Fruit fly (Drosophila melanogaster) whole organism, embryonic: ENCODE results near the gene CG34116.

Source experiments
- Aef1 ChIP-seq: fragments of 200-800 bp; sonication (Bioruptor generic); IDR thresholded peaks from 3 replicates; pipeline ENCODE4 v1.3.6; 2022; ENCODE audit warnings: missing biosample characterization, missing genetic modification characterization
- B-H1 ChIP-seq: fragments of 200-800 bp; sonication (Bioruptor generic); IDR thresholded peaks from 3 replicates; pipeline ENCODE4 v1.3.6; 2022; ENCODE audit warnings: missing biosample characterization, missing genetic modification characterization
- Bdp1 ChIP-seq: fragments of 200-800 bp; sonication (Bioruptor generic); optimal IDR thresholded peaks from 3 replicates; lab custom pipeline; 2016; ENCODE audit warnings: missing biosample characterization, missing genetic modification characterization
- Blimp-1 ChIP-seq: fragments of 200-800 bp; sonication (Bioruptor generic); optimal IDR thresholded peaks from 3 replicates; lab custom pipeline; 2018; ENCODE audit warnings: missing biosample characterization, missing genetic modification characterization, mild to moderate bottlenecking, moderate library complexity, missing genetic modification reagents
- CG1024 ChIP-seq: fragments of 200-800 bp; sonication (Bioruptor generic); IDR thresholded peaks from 2 replicates; pipeline ENCODE4 v1.3.6; 2022; ENCODE audit warnings: missing biosample characterization, missing genetic modification characterization
- CG10274 ChIP-seq: fragments of 200-800 bp; sonication (Bioruptor generic); optimal IDR thresholded peaks from 3 replicates; lab custom pipeline; 2017; ENCODE audit warnings: missing biosample characterization, mild to moderate bottlenecking, missing genetic modification characterization
- CG10321 ChIP-seq: fragments of 200-800 bp; sonication (Bioruptor generic); IDR thresholded peaks from 2 replicates; pipeline ENCODE4 v1.3.6; 2022; ENCODE audit warnings: missing biosample characterization, missing genetic modification characterization
- CG10543 ChIP-seq: fragments of 200-800 bp; sonication (Bioruptor generic); optimal IDR thresholded peaks from 3 replicates; lab custom pipeline; 2017; ENCODE audit warnings: missing biosample characterization, mild to moderate bottlenecking, missing genetic modification characterization, moderate library complexity
- CG12236 ChIP-seq: fragments of 200-800 bp; sonication (Bioruptor generic); optimal IDR thresholded peaks from 2 replicates; lab custom pipeline; 2016; ENCODE audit warnings: missing biosample characterization, missing genetic modification characterization
- CG12659 ChIP-seq: fragments of 200-800 bp; sonication (Bioruptor generic); optimal IDR thresholded peaks from 3 replicates; lab custom pipeline; 2017; ENCODE audit warnings: mild to moderate bottlenecking, missing biosample characterization, missing genetic modification reagents, missing genetic modification characterization
- CG12769 ChIP-seq: fragments of 200-800 bp; sonication (Bioruptor generic); optimal IDR thresholded peaks from 2 replicates; lab custom pipeline; 2019; ENCODE audit warnings: missing biosample characterization, mild to moderate bottlenecking, missing genetic modification characterization, moderate library complexity
- CG15011 ChIP-seq: fragments of 200-800 bp; sonication (Bioruptor generic); optimal IDR thresholded peaks from 3 replicates; lab custom pipeline; 2018; ENCODE audit warnings: missing biosample characterization, mild to moderate bottlenecking, missing genetic modification characterization
- CG15514 ChIP-seq: fragments of 200-800 bp; sonication (Bioruptor generic); optimal IDR thresholded peaks from 3 replicates; lab custom pipeline; 2017; ENCODE audit warnings: missing biosample characterization, missing genetic modification characterization, mild to moderate bottlenecking, moderate library complexity, missing genetic modification reagents
- CG18764 ChIP-seq: fragments of 200-800 bp; sonication (Bioruptor generic); optimal IDR thresholded peaks from 3 replicates; lab custom pipeline; 2016; ENCODE audit warnings: missing biosample characterization, missing genetic modification characterization
- CG2120 ChIP-seq: fragments of 200-800 bp; sonication (Bioruptor generic); optimal IDR thresholded peaks from 3 replicates; lab custom pipeline; 2016; ENCODE audit warnings: missing biosample characterization, missing genetic modification characterization
- CG2199 ChIP-seq: fragments of 200-800 bp; sonication (Bioruptor generic); IDR thresholded peaks from 3 replicates; pipeline ENCODE4 v1.3.6; 2022; ENCODE audit warnings: missing biosample characterization, missing genetic modification characterization
- CG2678 ChIP-seq: fragments of 200-800 bp; sonication (Bioruptor generic); optimal IDR thresholded peaks from 3 replicates; lab custom pipeline; 2019; ENCODE audit warnings: missing biosample characterization, mild to moderate bottlenecking, missing genetic modification characterization, moderate library complexity
- CG2889 ChIP-seq: fragments of 200-800 bp; sonication (Bioruptor generic); IDR thresholded peaks from 3 replicates; pipeline ENCODE4 v1.3.6; 2022; ENCODE audit warnings: missing biosample characterization, missing genetic modification characterization
- CG6272 ChIP-seq: fragments of 200-800 bp; sonication (Bioruptor generic); IDR thresholded peaks from 2 replicates; pipeline ENCODE4 v1.3.6; 2022; ENCODE audit warnings: missing biosample characterization, missing genetic modification characterization
- CG6791 ChIP-seq: fragments of 200-800 bp; sonication (Bioruptor generic); IDR thresholded peaks from 3 replicates; pipeline ENCODE4 v1.3.6; 2022; ENCODE audit warnings: missing biosample characterization, missing genetic modification characterization; ENCODE audit not compliant: partially characterized antibody
- CG7372 ChIP-seq: fragments of 200-800 bp; sonication (Bioruptor generic); IDR thresholded peaks from 2 replicates; pipeline ENCODE4 v1.3.6; 2022; ENCODE audit warnings: missing biosample characterization, missing genetic modification characterization
- CG8359 ChIP-seq: fragments of 200-800 bp; sonication (Bioruptor generic); optimal IDR thresholded peaks from 2 replicates; lab custom pipeline; 2017; ENCODE audit warnings: missing biosample characterization, mild to moderate bottlenecking, missing genetic modification characterization, borderline replicate concordance
- CG9797 ChIP-seq: fragments of 200-800 bp; sonication (Bioruptor generic); optimal IDR thresholded peaks from 3 replicates; lab custom pipeline; 2018; ENCODE audit warnings: missing biosample characterization, mild to moderate bottlenecking, missing genetic modification characterization
- Dp ChIP-seq: fragments of 200-800 bp; sonication (Bioruptor generic); optimal IDR thresholded peaks from 2 replicates; lab custom pipeline; 2018; ENCODE audit warnings: missing biosample characterization, mild to moderate bottlenecking, missing genetic modification characterization, moderate library complexity
- Dref ChIP-seq: fragments of 200-800 bp; sonication (Bioruptor generic); IDR thresholded peaks from 2 replicates; pipeline ENCODE4 v1.3.6; 2022; ENCODE audit warnings: missing biosample characterization, missing genetic modification characterization
- Drgx ChIP-seq: fragments of 200-800 bp; sonication (Bioruptor generic); IDR thresholded peaks from 2 replicates; pipeline ENCODE4 v1.3.6; 2022; ENCODE audit warnings: missing biosample characterization, missing genetic modification characterization
- E2f1 ChIP-seq: fragments of 200-800 bp; sonication (Bioruptor generic); IDR thresholded peaks from 2 replicates; pipeline ENCODE4 v1.3.6; 2022; ENCODE audit warnings: missing biosample characterization, missing genetic modification characterization
- E2f2 ChIP-seq: fragments of 200-800 bp; sonication (Bioruptor generic); IDR thresholded peaks from 2 replicates; pipeline ENCODE4 v1.3.6; 2022; ENCODE audit warnings: missing biosample characterization, missing genetic modification characterization
- Eip74EF ChIP-seq, 2 experiments: fragments of 200-800 bp in 1 of 2; fragments of >200 bp in 1 of 2; sonication (Bioruptor generic) in 1 of 2; optimal IDR thresholded peaks; 2 replicates each; lab custom pipeline; 2017 to 2019; ENCODE audit warnings: missing biosample characterization in 2 of 2, missing genetic modification characterization in 2 of 2, mild to moderate bottlenecking in 1 of 2, moderate library complexity in 1 of 2
- GATAe ChIP-seq: fragments of 200-800 bp; sonication (Bioruptor generic); conservative IDR thresholded peaks from 2 replicates; pipeline ENCODE4 v1.3.6; 2022; ENCODE audit warnings: missing biosample characterization, missing genetic modification characterization
- HmgD ChIP-seq: fragments of 200-800 bp; sonication (Bioruptor generic); optimal IDR thresholded peaks from 3 replicates; lab custom pipeline; 2016; ENCODE audit warnings: missing biosample characterization, missing genetic modification characterization
- Jarid2 ChIP-seq: fragments of 200-800 bp; sonication (Bioruptor generic); optimal IDR thresholded peaks from 3 replicates; lab custom pipeline; 2017; ENCODE audit warnings: mild to moderate bottlenecking, missing biosample characterization, missing genetic modification reagents, missing genetic modification characterization
- ase ChIP-seq: fragments of 200-800 bp; sonication (Bioruptor generic); IDR thresholded peaks from 3 replicates; pipeline ENCODE4 v1.3.6; 2022; ENCODE audit warnings: missing biosample characterization, missing genetic modification characterization
- bsh ChIP-seq, 2 experiments: fragments of 200-800 bp; sonication (Bioruptor generic); optimal IDR thresholded peaks; 2 replicates each; lab custom pipeline; 2017 to 2018; ENCODE audit warnings: mild to moderate bottlenecking in 2 of 2, missing biosample characterization in 2 of 2, missing genetic modification characterization in 2 of 2, moderate library complexity in 1 of 2
- cas ChIP-seq: fragments of 200-800 bp; sonication (Bioruptor generic); IDR thresholded peaks from 2 replicates; pipeline ENCODE4 v1.3.6; 2022; ENCODE audit warnings: missing biosample characterization, missing genetic modification characterization
- danr ChIP-seq: fragments of 200-800 bp; sonication (Bioruptor generic); IDR thresholded peaks from 2 replicates; pipeline ENCODE4 v1.3.6; 2022; ENCODE audit warnings: missing biosample characterization, missing genetic modification characterization
- fd64A ChIP-seq: fragments of 200-800 bp; sonication (Bioruptor generic); optimal IDR thresholded peaks from 3 replicates; lab custom pipeline; 2018; ENCODE audit warnings: missing biosample characterization, mild to moderate bottlenecking, missing genetic modification characterization
- ftz-f1 ChIP-seq: fragments of 200-800 bp; sonication (Bioruptor generic); optimal IDR thresholded peaks from 2 replicates; lab custom pipeline; 2016; ENCODE audit warnings: missing biosample characterization, missing genetic modification characterization
- fu2 ChIP-seq: fragments of 200-800 bp; sonication (Bioruptor generic); optimal IDR thresholded peaks from 2 replicates; lab custom pipeline; 2016; ENCODE audit warnings: missing biosample characterization, missing genetic modification characterization
- grau ChIP-seq: fragments of 200-800 bp; optimal IDR thresholded peaks from 3 replicates; lab custom pipeline; 2019; ENCODE audit warnings: missing biosample characterization, mild to moderate bottlenecking, missing genetic modification characterization, moderate library complexity
- her ChIP-seq: fragments of 200-800 bp; sonication (Bioruptor generic); optimal IDR thresholded peaks from 2 replicates; lab custom pipeline; 2016; ENCODE audit warnings: missing biosample characterization, missing genetic modification characterization
- lov ChIP-seq, 2 experiments: fragments of 200-800 bp in 1 of 2; fragments of >200 bp in 1 of 2; sonication (Bioruptor generic) in 1 of 2; IDR thresholded peaks in 1 of 2; optimal IDR thresholded peaks in 1 of 2; 2 replicates in 1 of 2; 3 replicates in 1 of 2; pipeline versions ENCODE4 v1.3.6 to Lab custom; 2017 to 2022; ENCODE audit warnings: missing biosample characterization in 1 of 2, missing genetic modification characterization in 1 of 2
- mld ChIP-seq: fragments of 200-800 bp; sonication (Bioruptor generic); IDR thresholded peaks from 3 replicates; pipeline ENCODE4 v1.3.6; 2022; ENCODE audit warnings: missing biosample characterization, missing genetic modification characterization; ENCODE audit not compliant: partially characterized antibody
- peb ChIP-seq: fragments of 200-800 bp; sonication (Bioruptor generic); IDR thresholded peaks from 2 replicates; pipeline ENCODE4 v1.3.6; 2022; ENCODE audit warnings: missing biosample characterization, missing genetic modification characterization
- prd ChIP-seq, 3 experiments: fragments of >200 bp in 2 of 3; fragments of 200-800 bp in 1 of 3; sonication (Bioruptor generic) in 1 of 3; optimal IDR thresholded peaks in 2 of 3; IDR thresholded peaks in 1 of 3; 2 replicates in 2 of 3; 3 replicates in 1 of 3; pipeline versions ENCODE4 v1.3.6 to Lab custom; 2017 to 2022; ENCODE audit warnings: missing biosample characterization in 1 of 3, missing genetic modification characterization in 1 of 3
- ro ChIP-seq: fragments of 200-800 bp; sonication (Bioruptor generic); IDR thresholded peaks from 2 replicates; pipeline ENCODE4 v1.3.6; 2022; ENCODE audit warnings: missing biosample characterization, missing genetic modification characterization
- row ChIP-seq: fragments of 200-800 bp; sonication (Bioruptor generic); IDR thresholded peaks from 3 replicates; pipeline ENCODE4 v1.3.6; 2022; ENCODE audit warnings: missing biosample characterization, missing genetic modification characterization
- sc ChIP-seq, 3 experiments: fragments of >200 bp in 2 of 3; fragments of 200-800 bp in 1 of 3; sonication (Bioruptor generic) in 1 of 3; optimal IDR thresholded peaks; 2 replicates in 2 of 3; 3 replicates in 1 of 3; lab custom pipeline; 2017; ENCODE audit warnings: mild to moderate bottlenecking in 1 of 3, missing biosample characterization in 1 of 3, missing genetic modification characterization in 1 of 3, missing genetic modification reagents in 1 of 3
- seq ChIP-seq: fragments of 200-800 bp; sonication (Bioruptor generic); IDR thresholded peaks from 2 replicates; pipeline ENCODE4 v1.3.6; 2022; ENCODE audit warnings: missing biosample characterization, missing genetic modification characterization

CG34116 gene

DNA sequence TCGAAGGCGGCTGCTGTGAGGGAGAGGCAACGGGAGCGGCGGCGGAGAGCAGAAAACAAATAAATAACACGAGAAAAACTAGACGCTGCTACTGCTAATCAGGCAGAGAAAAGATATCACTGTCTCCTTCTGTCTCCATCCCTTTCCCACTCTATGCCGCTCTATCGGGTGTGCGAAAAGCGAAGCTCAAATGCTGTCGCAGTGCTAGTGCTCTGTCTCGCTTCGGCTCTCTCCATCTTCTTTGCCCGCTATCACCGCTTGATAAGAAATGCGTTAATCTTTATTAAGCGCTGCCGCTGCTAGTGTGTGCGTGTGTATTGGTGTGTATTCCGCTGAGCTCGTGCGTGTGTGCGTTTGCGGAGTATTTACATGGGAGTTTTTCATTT is 14.2 kb downstream of the CG34116 start (continued):
- TF ChIP-seq CG8359 (GFP tag; lab: Kevin White, UChicago) (no peak), seq (GFP tag; lab: Robert Waterston, UW) (peak; percentile 27; the same call in 1 of the 2 replicates), CG12659 (GFP tag; lab: Kevin White, UChicago) (no peak), CG10274 (GFP tag; lab: Kevin White, UChicago) (no peak), ro (GFP tag; lab: Robert Waterston, UW) (no peak), CG15514 (peak; percentile 35), her (GFP tag; lab: Kevin White, UChicago) (peak; percentile 2), CG1024 (GFP tag; lab: Robert Waterston, UW) (no peak), Dref (GFP tag; lab: Robert Waterston, UW) (no peak), CG2678 (tag; lab: Kevin White, UChicago) (no peak), sc (optimal IDR thresholded peaks at IDR 0.05; lab: Kevin White, UChicago) (no peak), sc (GFP tag; optimal IDR thresholded peaks at IDR 0.05; lab: Kevin White, UChicago) (no peak), Aef1 (GFP tag; lab: Robert Waterston, UW) (no peak), E2f1 (GFP tag; lab: Robert Waterston, UW) (0 out of 2 replicates have a peak, but pooled peaks have one; percentile 4), CG18764 (GFP tag; lab: Kevin White, UChicago) (no peak), E2f2 (GFP tag; lab: Robert Waterston, UW) (no peak), HmgD (GFP tag; lab: Kevin White, UChicago) (no peak), Dp (no peak), CG12769 (tag; lab: Kevin White, UChicago) (peak; percentile 82), CG9797 (GFP tag; lab: Kevin White, UChicago) (no peak), CG6791 (GFP tag; lab: Robert Waterston, UW) (no peak), Blimp-1 (GFP tag; lab: Kevin White, UChicago) (no peak), danr (GFP tag; lab: Robert Waterston, UW) (no peak), peb (GFP tag; lab: Robert Waterston, UW) (peak; percentile 30; the same call in 1 of the 2 replicates), CG2889 (GFP tag; lab: Robert Waterston, UW) (no peak), fu2 (GFP tag; lab: Kevin White, UChicago) (no peak), CG15011 (no peak), fd64A (GFP tag; lab: Kevin White, UChicago) (peak; percentile 17), B-H1 (GFP tag; lab: Robert Waterston, UW) (no peak), Jarid2 (GFP tag; lab: Kevin White, UChicago) (no peak), prd (optimal IDR thresholded peaks at IDR 0.05; lab: Kevin White, UChicago) (no peak), prd (GFP tag; IDR thresholded peaks at IDR 0.05; lab: Robert Waterston, UW) (no peak), CG12236 (GFP tag; lab: Kevin White, UChicago) (no peak), CG7372 (no peak), GATAe (GFP tag; lab: Robert Waterston, UW) (peak; percentile 95), mld (GFP tag; lab: Robert Waterston, UW) (no peak), ftz-f1 (GFP tag; lab: Kevin White, UChicago) (peak; percentile 45), bsh (GFP tag; optimal IDR thresholded peaks at IDR 0.05; lab: Kevin White, UChicago) (no peak), lov (optimal IDR thresholded peaks at IDR 0.05; lab: Kevin White, UChicago) (no peak), lov (GFP tag; IDR thresholded peaks at IDR 0.05; lab: Robert Waterston, UW) (peak; percentile 76; the same call in 2 of the 3 replicates), row (GFP tag; lab: Robert Waterston, UW) (no peak), cas (no peak), CG2199 (GFP tag; lab: Robert Waterston, UW) (no peak), grau (tag; lab: Kevin White, UChicago) (no peak), ase (GFP tag; lab: Robert Waterston, UW) (no peak), CG10543 (peak; percentile 84), CG6272 (GFP tag; lab: Robert Waterston, UW) (no peak), Bdp1 (GFP tag; lab: Kevin White, UChicago) (no peak), Eip74EF (GFP tag; optimal IDR thresholded peaks at IDR 0.05; lab: Kevin White, UChicago) (peak in 1 of 2 experiments; percentile 27), CG2120 (GFP tag; lab: Kevin White, UChicago) (no peak), Drgx (no peak; the same call in 1 of the 2 replicates), CG10321 (GFP tag; lab: Robert Waterston, UW) (peak; percentile 83)
